Fruit fly (Drosophila melanogaster) whole organism, embryonic: ENCODE measurements around the gene mRRF1.

ENCODE experiments used
- Aef1 ChIP-seq: fragments of 200-800 bp; sonication (Bioruptor generic); IDR thresholded peaks from 3 replicates; pipeline ENCODE4 v1.3.6; 2022; ENCODE audit warnings: missing biosample characterization, missing genetic modification characterization
- CG10462 ChIP-seq: fragments of 200-800 bp; sonication (Bioruptor generic); optimal IDR thresholded peaks from 2 replicates; lab custom pipeline; 2016; ENCODE audit warnings: missing biosample characterization, missing genetic modification characterization
- CG10979 ChIP-seq: fragments of 200-800 bp; sonication (Bioruptor generic); optimal IDR thresholded peaks from 2 replicates; lab custom pipeline; 2018; ENCODE audit warnings: missing biosample characterization, mild to moderate bottlenecking, missing genetic modification characterization, moderate library complexity
- CG11504 ChIP-seq: fragments of 200-800 bp; sonication (Bioruptor generic); optimal IDR thresholded peaks from 3 replicates; lab custom pipeline; 2019; ENCODE audit warnings: missing biosample characterization, mild to moderate bottlenecking, missing genetic modification characterization, moderate library complexity
- CG13894 ChIP-seq: fragments of 200-800 bp; sonication (Bioruptor generic); optimal IDR thresholded peaks from 3 replicates; lab custom pipeline; 2018; ENCODE audit warnings: missing biosample characterization, mild to moderate bottlenecking, missing genetic modification characterization, moderate library complexity
- CG14050 ChIP-seq: fragments of 200-800 bp; sonication (Bioruptor generic); IDR thresholded peaks from 3 replicates; pipeline ENCODE4 v1.3.6; 2022; ENCODE audit warnings: missing biosample characterization, missing genetic modification characterization
- CG14710 ChIP-seq: fragments of 200-800 bp; sonication (Bioruptor generic); optimal IDR thresholded peaks from 3 replicates; lab custom pipeline; 2019; ENCODE audit warnings: missing biosample characterization, mild to moderate bottlenecking, missing genetic modification characterization, moderate library complexity
- CG15269 ChIP-seq: fragments of 200-800 bp; sonication (Bioruptor generic); optimal IDR thresholded peaks from 2 replicates; lab custom pipeline; 2018; ENCODE audit warnings: missing biosample characterization, mild to moderate bottlenecking, missing genetic modification characterization, moderate library complexity
- CG15479 ChIP-seq: fragments of 200-800 bp; sonication (Bioruptor generic); optimal IDR thresholded peaks from 3 replicates; lab custom pipeline; 2019; ENCODE audit warnings: missing biosample characterization, mild to moderate bottlenecking, missing genetic modification characterization, moderate library complexity
- CG1647 ChIP-seq: fragments of 200-800 bp; sonication (Bioruptor generic); optimal IDR thresholded peaks from 3 replicates; lab custom pipeline; 2016; ENCODE audit warnings: missing biosample characterization, missing genetic modification characterization
- CG31441 ChIP-seq: fragments of 200-800 bp; sonication (Bioruptor generic); IDR thresholded peaks from 2 replicates; pipeline ENCODE4 v1.3.6; 2022; ENCODE audit warnings: missing biosample characterization, missing genetic modification characterization
- CG32767 ChIP-seq: fragments of 200-800 bp; sonication (Bioruptor generic); IDR thresholded peaks from 2 replicates; pipeline ENCODE4 v1.3.6; 2022; ENCODE audit warnings: missing biosample characterization, missing genetic modification characterization
- CG4360 ChIP-seq: fragments of 200-800 bp; sonication (Bioruptor generic); IDR thresholded peaks from 2 replicates; pipeline ENCODE4 v1.3.6; 2022; ENCODE audit warnings: missing biosample characterization, missing genetic modification characterization
- CG7556 ChIP-seq: fragments of 200-800 bp; sonication (Bioruptor generic); optimal IDR thresholded peaks from 2 replicates; lab custom pipeline; 2017; ENCODE audit warnings: missing biosample characterization, mild to moderate bottlenecking, missing genetic modification characterization
- CG8478 ChIP-seq: fragments of >200 bp; optimal IDR thresholded peaks from 2 replicates; lab custom pipeline; 2018
- D ChIP-seq, 2 experiments: fragments of 200-800 bp in 1 of 2; fragments of >200 bp in 1 of 2; sonication (Bioruptor generic) in 1 of 2; optimal IDR thresholded peaks; 2 replicates in 1 of 2; 3 replicates in 1 of 2; lab custom pipeline; 2017; ENCODE audit warnings: mild to moderate bottlenecking in 1 of 2, missing biosample characterization in 1 of 2, missing genetic modification characterization in 1 of 2, missing genetic modification reagents in 1 of 2
- Dek ChIP-seq: fragments of 200-800 bp; sonication (Bioruptor generic); optimal IDR thresholded peaks from 3 replicates; lab custom pipeline; 2019; ENCODE audit warnings: missing biosample characterization, mild to moderate bottlenecking, missing genetic modification characterization, moderate library complexity
- Dp ChIP-seq: fragments of 200-800 bp; sonication (Bioruptor generic); optimal IDR thresholded peaks from 2 replicates; lab custom pipeline; 2018; ENCODE audit warnings: missing biosample characterization, mild to moderate bottlenecking, missing genetic modification characterization, moderate library complexity
- Dref ChIP-seq: fragments of 200-800 bp; sonication (Bioruptor generic); IDR thresholded peaks from 2 replicates; pipeline ENCODE4 v1.3.6; 2022; ENCODE audit warnings: missing biosample characterization, missing genetic modification characterization
- Elba2 ChIP-seq: fragments of 200-800 bp; sonication (Bioruptor generic); optimal IDR thresholded peaks from 3 replicates; lab custom pipeline; 2016; ENCODE audit warnings: missing biosample characterization, missing genetic modification characterization
- Fer3 ChIP-seq: fragments of 200-800 bp; sonication (Bioruptor generic); optimal IDR thresholded peaks from 2 replicates; lab custom pipeline; 2018; ENCODE audit warnings: missing biosample characterization, mild to moderate bottlenecking, missing genetic modification characterization, moderate library complexity
- Gsc ChIP-seq: fragments of 200-800 bp; sonication (Bioruptor generic); IDR thresholded peaks from 2 replicates; pipeline ENCODE4 v1.3.6; 2022; ENCODE audit warnings: missing biosample characterization, missing genetic modification characterization
- H15 ChIP-seq: fragments of 200-800 bp; sonication (Bioruptor generic); IDR thresholded peaks from 3 replicates; pipeline ENCODE4 v1.3.6; 2022; ENCODE audit warnings: missing biosample characterization, missing genetic modification characterization
- HLHmδ ChIP-seq: fragments of 200-800 bp; sonication (Bioruptor generic); optimal IDR thresholded peaks from 2 replicates; lab custom pipeline; 2018; ENCODE audit warnings: missing biosample characterization, mild to moderate bottlenecking, missing genetic modification characterization, moderate library complexity
- HmgZ ChIP-seq: fragments of 200-800 bp; sonication (Bioruptor generic); optimal IDR thresholded peaks from 2 replicates; lab custom pipeline; 2018; ENCODE audit warnings: missing biosample characterization, mild to moderate bottlenecking, missing genetic modification characterization
- Mad ChIP-seq: fragments of 200-800 bp; sonication (Bioruptor generic); optimal IDR thresholded peaks from 2 replicates; lab custom pipeline; 2016; ENCODE audit warnings: missing biosample characterization, missing genetic modification characterization
- Opbp ChIP-seq: fragments of 200-800 bp; sonication (Bioruptor generic); IDR thresholded peaks from 3 replicates; pipeline ENCODE4 v1.3.6; 2022; ENCODE audit warnings: missing biosample characterization, missing genetic modification characterization; ENCODE audit not compliant: partially characterized antibody
- Ptx1 ChIP-seq: fragments of 200-800 bp; sonication (Bioruptor generic); IDR thresholded peaks from 2 replicates; pipeline ENCODE4 v1.3.6; 2022; ENCODE audit warnings: missing biosample characterization, missing genetic modification characterization
- Sin3A ChIP-seq: fragments of >200 bp; optimal IDR thresholded peaks from 2 replicates; lab custom pipeline; 2018
- Sry-δ ChIP-seq: fragments of 200-800 bp; sonication (Bioruptor generic); optimal IDR thresholded peaks from 2 replicates; lab custom pipeline; 2016; ENCODE audit warnings: missing biosample characterization, missing genetic modification characterization
- ara ChIP-seq: fragments of 200-800 bp; sonication (Bioruptor generic); IDR thresholded peaks from 2 replicates; pipeline ENCODE4 v1.3.6; 2022; ENCODE audit warnings: missing biosample characterization, missing genetic modification characterization
- bbx ChIP-seq: fragments of 200-800 bp; sonication (Bioruptor generic); IDR thresholded peaks from 2 replicates; pipeline ENCODE4 v1.3.6; 2022; ENCODE audit warnings: missing biosample characterization, missing genetic modification characterization; ENCODE audit not compliant: partially characterized antibody
- chm ChIP-seq: fragments of 200-800 bp; sonication (Bioruptor generic); IDR thresholded peaks from 2 replicates; pipeline ENCODE4 v1.3.6; 2022; ENCODE audit warnings: missing biosample characterization, missing genetic modification characterization
- ci ChIP-seq: fragments of 200-800 bp; sonication (Bioruptor generic); IDR thresholded peaks from 3 replicates; pipeline ENCODE4 v1.3.6; 2022; ENCODE audit warnings: missing biosample characterization, missing genetic modification characterization
- emc ChIP-seq: fragments of 200-800 bp; sonication (Bioruptor generic); optimal IDR thresholded peaks from 2 replicates; lab custom pipeline; 2016; ENCODE audit warnings: missing biosample characterization, missing genetic modification characterization
- grn ChIP-seq: fragments of 200-800 bp; sonication (Bioruptor generic); optimal IDR thresholded peaks from 3 replicates; lab custom pipeline; 2017; ENCODE audit warnings: missing biosample characterization, missing genetic modification characterization
- gro ChIP-seq: fragments of 200-800 bp; sonication (Bioruptor generic); optimal IDR thresholded peaks from 2 replicates; lab custom pipeline; 2016; ENCODE audit warnings: missing biosample characterization, missing genetic modification characterization
- gt ChIP-seq: fragments of 200-800 bp; sonication (Bioruptor generic); IDR thresholded peaks from 2 replicates; pipeline ENCODE4 v1.3.6; 2022; ENCODE audit warnings: missing biosample characterization, missing genetic modification characterization
- ind ChIP-seq: fragments of 200-800 bp; sonication (Bioruptor generic); optimal IDR thresholded peaks from 3 replicates; lab custom pipeline; 2016; ENCODE audit warnings: missing biosample characterization, missing genetic modification characterization
- knrl ChIP-seq: fragments of 200-800 bp; sonication (Bioruptor generic); IDR thresholded peaks from 3 replicates; pipeline ENCODE4 v1.3.6; 2022; ENCODE audit warnings: missing biosample characterization, missing genetic modification characterization; ENCODE audit not compliant: partially characterized antibody
- mam ChIP-seq: fragments of 200-800 bp; sonication (Bioruptor generic); optimal IDR thresholded peaks from 3 replicates; lab custom pipeline; 2016; ENCODE audit warnings: missing biosample characterization, missing genetic modification characterization
- mld ChIP-seq: fragments of 200-800 bp; sonication (Bioruptor generic); IDR thresholded peaks from 3 replicates; pipeline ENCODE4 v1.3.6; 2022; ENCODE audit warnings: missing biosample characterization, missing genetic modification characterization; ENCODE audit not compliant: partially characterized antibody
- nerfin-2 ChIP-seq: fragments of 200-800 bp; sonication (Bioruptor generic); IDR thresholded peaks from 2 replicates; pipeline ENCODE4 v1.3.6; 2022; ENCODE audit warnings: missing biosample characterization, missing genetic modification characterization; ENCODE audit not compliant: partially characterized antibody
- nmo ChIP-seq: fragments of 200-800 bp; sonication (Bioruptor generic); optimal IDR thresholded peaks from 2 replicates; lab custom pipeline; 2018; ENCODE audit warnings: missing biosample characterization, mild to moderate bottlenecking, missing genetic modification characterization, moderate library complexity
- pan ChIP-seq, 4 experiments: fragments of >200 bp in 3 of 4; fragments of 200-800 bp in 1 of 4; sonication (Bioruptor generic) in 1 of 4; optimal IDR thresholded peaks in 3 of 4; IDR thresholded peaks in 1 of 4; 2 replicates each; pipeline versions ENCODE4 v1.3.6 to Lab custom; 2017 to 2022; ENCODE audit warnings: missing biosample characterization in 2 of 4, missing genetic modification characterization in 2 of 4, mixed read lengths in 1 of 4
- tup ChIP-seq: fragments of 200-800 bp; sonication (Bioruptor generic); optimal IDR thresholded peaks from 2 replicates; lab custom pipeline; 2016; ENCODE audit warnings: missing biosample characterization, mild to moderate bottlenecking, missing genetic modification characterization, moderate library complexity
- unpg ChIP-seq: fragments of 200-800 bp; sonication (Bioruptor generic); optimal IDR thresholded peaks from 3 replicates; lab custom pipeline; 2018; ENCODE audit warnings: missing biosample characterization, mild to moderate bottlenecking, missing genetic modification characterization, moderate library complexity
- vvl ChIP-seq: fragments of 200-800 bp; sonication (Bioruptor generic); IDR thresholded peaks from 2 replicates; pipeline ENCODE4 v1.3.6; 2022; ENCODE audit warnings: missing biosample characterization, missing genetic modification characterization
- wdn ChIP-seq: fragments of 200-800 bp; sonication (Bioruptor generic); IDR thresholded peaks from 2 replicates; pipeline ENCODE4 v1.3.6; 2022; ENCODE audit warnings: missing biosample characterization, missing genetic modification characterization
- zfh2 ChIP-seq: fragments of 200-800 bp; sonication (Bioruptor generic); optimal IDR thresholded peaks from 2 replicates; lab custom pipeline; 2016; ENCODE audit warnings: missing biosample characterization, missing genetic modification characterization

The mRRF1 gene

DNA sequence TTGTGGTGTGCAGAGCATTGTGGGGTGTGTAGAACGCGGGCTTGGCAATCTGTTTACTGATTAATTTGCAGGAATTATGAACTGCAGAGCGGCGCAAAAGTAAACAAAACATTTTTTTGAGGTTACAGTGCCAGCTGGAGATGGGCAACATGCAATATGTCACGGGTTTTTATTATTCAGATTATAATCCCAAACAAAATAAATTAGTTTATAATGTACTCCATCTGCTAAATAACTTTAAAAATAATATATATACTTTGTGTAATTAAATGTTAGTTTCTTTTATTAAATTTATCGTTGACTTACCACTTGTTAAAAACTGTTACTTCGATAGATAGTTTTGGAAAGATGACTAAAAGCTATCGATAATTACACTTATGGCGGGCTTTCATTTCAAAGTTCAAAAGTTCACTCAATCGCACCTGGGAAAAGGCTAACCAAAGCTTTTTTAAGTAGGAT lies 6.8 kb downstream of the mRRF1 start, which contains the start of gene Fdx1 (continued):
- TF ChIP-seq nmo, result peak; percentile 45
- TF ChIP-seq D (optimal IDR thresholded peaks at IDR 0.05; lab: Kevin White, UChicago), result no peak
- TF ChIP-seq D (GFP tag; optimal IDR thresholded peaks at IDR 0.05; lab: Kevin White, UChicago), result no peak
- TF ChIP-seq CG10979, result peak; percentile 23
- TF ChIP-seq CG15269 (tag; lab: Kevin White, UChicago), result peak; percentile 53
- TF ChIP-seq CG31441, result peak; percentile 52
- peak; percentile 12 for TF ChIP-seq zfh2 (GFP tag; lab: Kevin White, UChicago)
- TF ChIP-seq Sin3A (lab: Kevin White, UChicago), result no peak
- no peak for TF ChIP-seq CG14050 (GFP tag; lab: Robert Waterston, UW)
- no peak for TF ChIP-seq grn (GFP tag; lab: Kevin White, UChicago)
- peak; percentile 33 for TF ChIP-seq CG13894
- no peak for TF ChIP-seq Mad (GFP tag; lab: Kevin White, UChicago)
- TF ChIP-seq CG15479 (GFP tag; lab: Kevin White, UChicago), result no peak
- peak; percentile 15 for TF ChIP-seq Dek (tag; lab: Kevin White, UChicago)
- TF ChIP-seq HmgZ (tag; lab: Kevin White, UChicago), result peak; percentile 49
- 0 out of 3 replicates have a peak, but pooled peaks have one; percentile 41 for TF ChIP-seq H15
- TF ChIP-seq Dp (GFP tag; lab: Kevin White, UChicago), result peak; percentile 85
- TF ChIP-seq Gsc (GFP tag; lab: Robert Waterston, UW), result no peak
- TF ChIP-seq Ptx1 (GFP tag; lab: Robert Waterston, UW), result peak; percentile 60
- TF ChIP-seq emc (GFP tag; lab: Kevin White, UChicago), result no peak
- peak; percentile 53; the same call in 2 of the 3 replicates for TF ChIP-seq knrl (GFP tag; lab: Robert Waterston, UW)
- peak; percentile 66 for TF ChIP-seq Dref (GFP tag; lab: Robert Waterston, UW)
- TF ChIP-seq Sry-δ (GFP tag; lab: Kevin White, UChicago), result peak; percentile 70
- no peak for TF ChIP-seq CG1647 (GFP tag; lab: Kevin White, UChicago)
- peak; percentile 51 for TF ChIP-seq Fer3
- TF ChIP-seq ci (GFP tag; lab: Robert Waterston, UW), result peak; percentile 31; the same call in 1 of the 3 replicates
- peak; percentile 49 for TF ChIP-seq CG14710 (tag; lab: Kevin White, UChicago)
- no peak for TF ChIP-seq Elba2 (GFP tag; lab: Kevin White, UChicago)
- TF ChIP-seq HLHmδ, result no peak
- no peak for TF ChIP-seq CG4360 (GFP tag; lab: Robert Waterston, UW)
- no peak for TF ChIP-seq CG11504
- no peak for TF ChIP-seq gt
- peak; percentile 25 for TF ChIP-seq mam (GFP tag; lab: Kevin White, UChicago)
- peak; percentile 48; the same call in 1 of the 2 replicates for TF ChIP-seq bbx (GFP tag; lab: Robert Waterston, UW)
- 0 out of 2 replicates have a peak, but pooled peaks have one; percentile 17 for TF ChIP-seq CG32767 (GFP tag; lab: Robert Waterston, UW)
- TF ChIP-seq chm (GFP tag; lab: Robert Waterston, UW), result no peak
- TF ChIP-seq ara (GFP tag; lab: Robert Waterston, UW), result no peak
- TF ChIP-seq vvl (GFP tag; lab: Robert Waterston, UW), result peak; percentile 20; the same call in 1 of the 2 replicates
- TF ChIP-seq CG8478 (lab: Kevin White, UChicago), result no peak
- TF ChIP-seq Opbp, result no peak; the same call in 2 of the 3 replicates
- peak; percentile 44 for TF ChIP-seq unpg (GFP tag; lab: Kevin White, UChicago)
- TF ChIP-seq Aef1 (GFP tag; lab: Robert Waterston, UW), result peak; percentile 68
- no peak for TF ChIP-seq nerfin-2 (GFP tag; lab: Robert Waterston, UW)
- no peak for TF ChIP-seq pan (optimal IDR thresholded peaks at IDR 0.05; lab: Kevin White, UChicago)
- peak in 1 of 2 experiments; percentile 15 for TF ChIP-seq pan (GFP tag; optimal IDR thresholded peaks at IDR 0.05 in 1 of 2, IDR thresholded peaks at IDR 0.05 in 1 of 2)
- no peak for TF ChIP-seq wdn (GFP tag; lab: Robert Waterston, UW)
- TF ChIP-seq mld (GFP tag; lab: Robert Waterston, UW), result no peak
- peak; percentile 8 for TF ChIP-seq CG7556 (GFP tag; lab: Kevin White, UChicago)
- TF ChIP-seq gro (GFP tag; lab: Kevin White, UChicago), result no peak
- peak; percentile 47 for TF ChIP-seq ind (GFP tag; lab: Kevin White, UChicago)
- no peak for TF ChIP-seq tup (GFP tag; lab: Kevin White, UChicago)
- no peak for TF ChIP-seq CG10462 (GFP tag; lab: Kevin White, UChicago)
